Fruit fly (Drosophila melanogaster): ENCODE results near the gene CG34355.

CG34355 gene

DNA sequence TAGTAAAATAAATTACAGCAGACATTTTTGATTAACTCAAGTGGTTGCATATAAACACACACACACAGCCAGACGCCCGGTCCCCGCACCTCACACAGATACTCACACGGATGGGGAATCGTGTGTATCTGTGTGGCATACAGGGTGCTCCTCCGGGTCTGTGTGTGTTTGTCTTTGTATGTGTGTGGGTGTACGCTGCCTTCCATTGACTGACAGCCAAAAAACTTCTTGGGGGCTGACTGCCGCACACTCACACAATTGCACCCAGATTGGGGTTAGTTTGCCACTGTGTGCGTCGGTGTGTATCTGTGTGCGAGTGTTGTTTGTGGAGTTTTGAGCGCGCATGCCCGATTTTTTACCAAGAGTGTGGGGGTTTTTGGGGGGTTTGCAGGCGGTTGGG lies 42.4 kb downstream of the CG34355 start (continued):
- TF ChIP-seq CG11696 (GFP tag; IDR thresholded peaks at IDR 0.05) (no peak), ato (GFP tag; IDR thresholded peaks at IDR 0.05; ENCODE audit: partially characterized antibody) (no peak), CG6813 (GFP tag; optimal IDR thresholded peaks at IDR 0.05) (no peak), lola (GFP tag; optimal IDR thresholded peaks at IDR 0.05) (peak in 1 of 3 experiments; percentile 40), Ssrp (tag; optimal IDR thresholded peaks at IDR 0.05) (no peak), zen (tag; optimal IDR thresholded peaks at IDR 0.05) (no peak), CG12071 (GFP tag; optimal IDR thresholded peaks at IDR 0.05) (peak; percentile 64), CG9215 (GFP tag; IDR thresholded peaks at IDR 0.05) (no peak), Awh (GFP tag; IDR thresholded peaks at IDR 0.05) (no peak), Nf-YA (GFP tag; IDR thresholded peaks at IDR 0.05) (no peak), lov (optimal IDR thresholded peaks at IDR 0.05) (no peak), lov (GFP tag; IDR thresholded peaks at IDR 0.05) (no peak), CG13123 (GFP tag; optimal IDR thresholded peaks at IDR 0.05) (no peak), so (GFP tag; IDR thresholded peaks at IDR 0.05) (no peak), Kr (GFP tag; optimal IDR thresholded peaks at IDR 0.05) (no peak), Hr39 (optimal IDR thresholded peaks at IDR 0.05) (no peak), CG42726 (GFP tag; IDR thresholded peaks at IDR 0.05; ENCODE audit: partially characterized antibody) (no peak), Atf6 (GFP tag; IDR thresholded peaks at IDR 0.05) (no peak), Elba2 (GFP tag; optimal IDR thresholded peaks at IDR 0.05) (no peak), shn (GFP tag; optimal IDR thresholded peaks at IDR 0.05) (no peak), CG9932 (GFP tag; IDR thresholded peaks at IDR 0.05) (0 out of 2 replicates have a peak, but pooled peaks have one; percentile 7), gem (tag; optimal IDR thresholded peaks at IDR 0.05) (no peak), CG4617 (GFP tag; optimal IDR thresholded peaks at IDR 0.05; ENCODE audit: borderline replicate concordance) (no peak), chm (GFP tag; IDR thresholded peaks at IDR 0.05) (peak; percentile 42; the same call in 1 of the 2 replicates), Oli (tag; optimal IDR thresholded peaks at IDR 0.05) (no peak), Taf1 (GFP tag; IDR thresholded peaks at IDR 0.05) (no peak), amos (GFP tag; IDR thresholded peaks at IDR 0.05; ENCODE audit: partially characterized antibody) (no peak), NfI (GFP tag; optimal IDR thresholded peaks at IDR 0.05) (no peak), CG17385 (GFP tag; optimal IDR thresholded peaks at IDR 0.05) (no peak), CG15601 (tag; optimal IDR thresholded peaks at IDR 0.05) (no peak), Poxn (GFP tag; IDR thresholded peaks at IDR 0.05) (no peak), insv (GFP tag; optimal IDR thresholded peaks at IDR 0.05) (no peak), Nf-YC (tag; optimal IDR thresholded peaks at IDR 0.05) (peak; percentile 94), CG13624 (GFP tag; optimal IDR thresholded peaks at IDR 0.05) (no peak), Neu2 (GFP tag; optimal IDR thresholded peaks at IDR 0.05; ENCODE audit: borderline replicate concordance) (no peak), gsb (GFP tag; IDR thresholded peaks at IDR 0.05) (no peak), CG10543 (GFP tag; optimal IDR thresholded peaks at IDR 0.05) (no peak), z (GFP tag; IDR thresholded peaks at IDR 0.05) (no peak), ab (GFP tag; optimal IDR thresholded peaks at IDR 0.05) (no peak), D (optimal IDR thresholded peaks at IDR 0.05) (no peak), D (GFP tag; optimal IDR thresholded peaks at IDR 0.05) (no peak), Myb (GFP tag; optimal IDR thresholded peaks at IDR 0.05) (no peak), dm (GFP tag; optimal IDR thresholded peaks at IDR 0.05) (no peak), sr (GFP tag; IDR thresholded peaks at IDR 0.05) (no peak), CG7987 (GFP tag; optimal IDR thresholded peaks at IDR 0.05) (no peak), CG6654 (GFP tag; optimal IDR thresholded peaks at IDR 0.05) (no peak), Atf-2 (GFP tag; optimal IDR thresholded peaks at IDR 0.05) (no peak), CG6254 (GFP tag; optimal IDR thresholded peaks at IDR 0.05) (peak; percentile 29), crc (GFP tag; optimal IDR thresholded peaks at IDR 0.05) (no peak), CG10462 (GFP tag; optimal IDR thresholded peaks at IDR 0.05) (no peak), vvl (GFP tag; IDR thresholded peaks at IDR 0.05) (no peak), CG4707 (GFP tag; optimal IDR thresholded peaks at IDR 0.05) (no peak)

Data from whole organism, embryonic.